Worm (Caenorhabditis elegans) whole organism, L1 larva: ENCODE results near the gene Y48A5A.3.

ENCODE experiments used
- ceh-82 ChIP-seq, 3 experiments: fragments of 150-350 bp in 1 of 3; sonication (generic microtip) in 2 of 3; optimal IDR thresholded peaks; 2 replicates each; lab custom pipeline; 2014 to 2017; ENCODE audit warnings: missing biosample characterization in 3 of 3, missing genetic modification characterization in 3 of 3
- ces-1 ChIP-seq: fragments of 150-350 bp; optimal IDR thresholded peaks from 2 replicates; lab custom pipeline; 2014; ENCODE audit warnings: missing biosample characterization, missing genetic modification reagents, missing genetic modification characterization
- fkh-4 ChIP-seq: sonication (generic microtip); optimal IDR thresholded peaks from 2 replicates; lab custom pipeline; 2016; ENCODE audit warnings: missing compliant biosample characterization, missing genetic modification characterization, borderline replicate concordance
- nhr-19 ChIP-seq: fragments of 200-800 bp; sonication (Bioruptor generic); conservative IDR thresholded peaks from 2 replicates; pipeline ENCODE4 v1.3.6; 2022; ENCODE audit warnings: missing genetic modification characterization, missing compliant biosample characterization
- nhr-237 ChIP-seq: fragments of 150-350 bp; optimal IDR thresholded peaks from 2 replicates; lab custom pipeline; 2014; ENCODE audit warnings: missing biosample characterization, missing genetic modification characterization
- nhr-90 ChIP-seq: sonication (generic microtip); optimal IDR thresholded peaks from 2 replicates; lab custom pipeline; 2016; ENCODE audit warnings: mild to moderate bottlenecking, missing genetic modification characterization, missing compliant biosample characterization; ENCODE audit not compliant: poor library complexity

ce11 chrIV:1963247-1963646, 6.3 kb upstream of the Y48A5A.3 start, which contains the start of gene ulp-3:
- TF ChIP-seq fkh-4 (tag; lab: Kevin White, UChicago) (no peak), nhr-90 (tag; lab: Kevin White, UChicago) (no peak), nhr-237 (tag; lab: Kevin White, UChicago) (no peak), nhr-19 (no peak), ces-1 (no peak), ceh-82 (tag; optimal IDR thresholded peaks at IDR 0.05; lab: Kevin White, UChicago) (no peak)
